Fruit fly (Drosophila melanogaster) whole organism: ENCODE measurements around the gene Hrd3.

ENCODE experiments used
- Dll ChIP-seq: fragments of >200 bp; optimal IDR thresholded peaks from 2 replicates; lab custom pipeline; 2017
- psq ChIP-seq: fragments of >200 bp; optimal IDR thresholded peaks from 2 replicates; lab custom pipeline; 2017

- TF ChIP-seq Dll (lab: Kevin White, UChicago) (no peak), psq (lab: Kevin White, UChicago) (no peak)
Measured at dm6 chr3R:23730472-23730801, 27.9 kb downstream of the Hrd3 start.
